Worm (Caenorhabditis elegans) whole organism, early embryonic: ENCODE data around the gene str-114.

Source experiments
- F13C5.2 ChIP-seq: sonication (generic microtip); optimal IDR thresholded peaks from 2 replicates; lab custom pipeline; 2017; ENCODE audit warnings: mild to moderate bottlenecking, missing genetic modification characterization, inconsistent platforms, missing compliant biosample characterization
- aly-1 ChIP-seq: sonication (generic microtip); optimal IDR thresholded peaks from 2 replicates; lab custom pipeline; 2016; ENCODE audit warnings: missing genetic modification characterization, missing compliant biosample characterization
- ama-1 ChIP-seq: fragments of 150-350 bp; optimal IDR thresholded peaks from 2 replicates; lab custom pipeline; 2014
- ceh-36 ChIP-seq: sonication (generic microtip); optimal IDR thresholded peaks from 2 replicates; lab custom pipeline; 2016; ENCODE audit warnings: missing genetic modification characterization, inconsistent platforms, missing compliant biosample characterization
- ets-7 ChIP-seq: sonication (generic microtip); optimal IDR thresholded peaks from 2 replicates; lab custom pipeline; 2016; ENCODE audit warnings: missing genotype, missing genetic modification characterization, missing compliant biosample characterization
- hmg-4 ChIP-seq: fragments of 200-800 bp; sonication (Bioruptor generic); optimal IDR thresholded peaks from 2 replicates; lab custom pipeline; 2018; ENCODE audit warnings: mild to moderate bottlenecking, missing genetic modification characterization, missing compliant biosample characterization
- hnd-1 ChIP-seq: sonication (generic microtip); optimal IDR thresholded peaks from 2 replicates; lab custom pipeline; 2016; ENCODE audit warnings: missing genetic modification characterization, missing compliant biosample characterization
- pes-1 ChIP-seq: fragments of 200-800 bp; sonication (Bioruptor generic); IDR thresholded peaks from 2 replicates; pipeline ENCODE4 v1.3.6; 2022; ENCODE audit warnings: missing genetic modification reagents, missing genetic modification characterization, missing compliant biosample characterization
- scrt-1 ChIP-seq: fragments of 200-800 bp; sonication (Bioruptor generic); IDR thresholded peaks from 2 replicates; pipeline ENCODE4 v1.3.6; 2022; ENCODE audit warnings: missing genetic modification characterization, missing compliant biosample characterization
- tbx-11 ChIP-seq: fragments of 200-800 bp; sonication (Bioruptor generic); IDR thresholded peaks from 2 replicates; pipeline ENCODE4 v1.3.6; 2022; ENCODE audit warnings: missing genetic modification characterization, missing compliant biosample characterization
- tbx-37 ChIP-seq: fragments of 200-800 bp; sonication (Bioruptor generic); conservative IDR thresholded peaks from 2 replicates; pipeline ENCODE4 v1.3.6; 2022; ENCODE audit warnings: missing genetic modification reagents, missing genetic modification characterization, missing compliant biosample characterization
- tra-4 ChIP-seq: sonication (generic microtip); optimal IDR thresholded peaks from 2 replicates; lab custom pipeline; 2017; ENCODE audit warnings: missing genetic modification characterization, missing compliant biosample characterization

DNA sequence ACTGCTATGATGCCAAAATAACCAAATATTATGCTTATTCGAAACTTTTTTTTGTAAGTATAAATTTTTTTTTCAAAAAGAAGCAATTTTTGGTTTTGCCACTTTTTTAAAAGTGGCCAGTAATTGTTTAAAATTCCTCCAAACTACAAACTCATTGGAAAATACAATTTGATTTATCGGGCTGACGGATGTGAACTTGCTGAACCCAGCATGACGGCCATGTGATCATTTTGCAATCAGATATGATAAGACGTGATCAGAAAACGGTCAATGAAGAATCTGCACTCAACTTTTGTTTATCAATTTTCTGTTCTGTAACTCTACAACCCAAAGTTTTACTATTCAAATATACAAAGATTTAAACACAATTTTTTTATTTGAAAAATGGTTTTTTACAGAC is 43.2 kb upstream of the str-114 start:
- no peak for TF ChIP-seq aly-1 (tag; lab: Kevin White, UChicago)
- TF ChIP-seq ama-1, result no peak
- no peak for TF ChIP-seq ceh-36 (tag; lab: Kevin White, UChicago)
- no peak for TF ChIP-seq F13C5.2 (tag; lab: Kevin White, UChicago)
- TF ChIP-seq scrt-1 (GFP tag; lab: Robert Waterston, UW), result no peak
- no peak for TF ChIP-seq tbx-11 (GFP tag; lab: Robert Waterston, UW)
- TF ChIP-seq hnd-1, result no peak
- TF ChIP-seq tbx-37 (GFP tag; lab: Robert Waterston, UW), result no peak
- no peak for TF ChIP-seq tra-4
- no peak for TF ChIP-seq ets-7 (tag; lab: Kevin White, UChicago)
- no peak for TF ChIP-seq hmg-4 (GFP tag; lab: Kevin White, UChicago)
- no peak for TF ChIP-seq pes-1 (GFP tag; lab: Robert Waterston, UW)
